Worm (Caenorhabditis elegans): Measurements from ENCODE around the gene nxf-2.

DNA sequence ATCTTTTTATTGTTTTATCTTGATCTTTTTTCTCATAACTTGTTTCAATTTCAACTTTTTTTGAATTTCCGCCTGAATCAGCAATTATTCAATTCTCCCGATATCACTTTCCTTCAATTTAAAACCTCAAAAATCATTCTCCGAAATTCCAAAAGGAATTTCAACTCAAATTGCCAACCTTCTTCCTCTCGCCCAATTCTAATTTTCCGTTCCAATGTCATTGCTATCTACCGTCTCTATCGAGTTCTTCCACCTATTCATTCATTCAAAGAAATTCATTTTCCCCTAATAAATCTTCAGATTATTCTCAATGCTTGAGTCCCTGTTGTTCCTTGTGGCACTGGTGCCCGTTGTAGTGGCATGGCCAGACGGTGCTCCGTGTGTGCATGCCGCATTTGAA is 23.2 kb upstream of the nxf-2 start, which contains the start of gene F23B12.4:
- TF ChIP-seq snpc-4 (GFP tag; optimal IDR thresholded peaks at IDR 0.05) (no peak), snpc-4 (tag; optimal IDR thresholded peaks at IDR 0.05) (no peak), B0035.1 (tag; optimal IDR thresholded peaks at IDR 0.05) (no peak)
